Worm (Caenorhabditis elegans): ENCODE data around the gene mlh-1.
A peak's percentile ranks its signal among the peaks of the same experiment; 100 is the strongest.

The mlh-1 gene

DNA sequence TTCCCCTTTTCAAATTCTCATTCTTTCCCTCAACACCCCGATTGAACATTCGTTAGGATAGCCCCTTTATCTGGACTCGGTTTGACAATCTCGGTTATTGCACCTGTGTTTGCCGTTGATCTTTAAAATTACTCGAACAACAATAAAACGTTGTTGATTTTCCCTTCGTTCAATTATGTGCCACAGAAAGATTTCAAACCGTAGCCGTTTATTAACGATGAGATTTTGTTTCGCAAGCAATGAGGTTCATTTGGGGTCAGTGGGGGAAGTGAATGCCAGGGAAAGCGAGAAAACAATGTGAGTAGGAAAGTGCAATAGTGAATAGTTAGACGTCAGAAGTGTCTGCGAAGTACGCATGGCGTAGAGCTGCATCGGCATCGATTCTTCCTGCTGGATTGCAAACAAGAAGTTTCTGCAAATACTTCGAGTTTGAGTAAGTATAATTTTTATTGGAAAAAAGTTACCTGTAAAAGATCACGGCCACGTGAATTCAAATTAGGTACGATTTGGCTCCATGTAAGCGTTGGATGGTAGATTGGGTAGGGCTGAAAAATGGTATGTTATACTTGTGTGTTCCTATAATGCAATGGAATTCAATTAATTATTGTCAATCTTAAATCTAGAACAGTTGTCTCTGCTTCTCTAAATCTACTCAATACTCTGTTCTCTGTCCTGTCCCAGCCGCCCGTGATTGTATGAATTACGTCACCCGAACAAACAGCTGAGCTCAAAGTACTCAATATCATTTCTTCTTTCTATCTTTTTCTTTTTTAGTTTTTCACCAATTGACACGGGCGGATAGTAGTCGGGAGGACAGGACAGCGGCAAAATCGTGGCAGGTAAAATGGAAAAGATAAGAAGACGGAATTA lies 49.6 kb downstream of the mlh-1 start, which contains the start of gene kel-3:
Gene kel-3, plus strand, starts transcription at position 328 of the 870 bp plus-strand sequence.
- TF ChIP-seq ama-1 (optimal IDR thresholded peaks at IDR 0.05) (peak; percentile 62), aly-1 (tag; optimal IDR thresholded peaks at IDR 0.05) (no peak)

DNA sequence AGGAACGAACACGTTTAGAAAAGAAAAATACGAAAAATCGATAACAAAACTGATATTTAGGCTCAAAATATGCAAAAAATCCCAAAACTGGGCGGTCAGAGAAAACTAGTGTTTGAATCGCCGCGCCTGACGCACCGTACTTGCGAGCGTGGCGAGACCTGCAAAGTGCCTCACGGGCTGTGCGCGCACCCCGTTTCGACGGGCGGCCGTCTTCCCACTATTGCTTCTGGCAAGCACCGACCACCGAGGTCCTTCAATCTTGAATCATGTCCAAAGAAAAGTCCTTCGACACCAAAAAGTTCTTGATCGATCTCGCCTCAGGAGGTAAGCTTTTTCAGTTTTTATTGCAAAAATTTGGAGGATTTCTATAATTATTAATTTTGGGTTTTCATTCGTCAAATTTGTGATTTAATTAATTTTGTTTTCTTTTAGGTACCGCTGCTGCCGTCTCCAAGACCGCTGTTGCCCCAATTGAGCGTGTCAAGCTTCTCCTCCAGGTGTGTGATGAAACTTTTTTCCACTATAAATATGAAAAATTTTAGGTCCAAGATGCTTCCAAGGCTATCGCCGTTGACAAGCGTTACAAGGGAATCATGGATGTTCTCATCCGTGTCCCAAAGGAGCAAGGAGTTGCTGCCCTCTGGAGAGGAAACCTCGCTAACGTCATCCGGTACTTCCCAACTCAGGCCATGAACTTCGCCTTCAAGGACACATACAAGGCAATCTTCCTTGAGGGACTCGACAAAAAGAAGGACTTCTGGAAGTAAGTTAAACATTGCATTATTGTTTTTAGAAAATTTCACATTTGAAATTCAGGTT lies 51.2 kb downstream of the mlh-1 start, which contains the start of gene ant-1.1:
Gene ant-1.1, plus strand, starts transcription at position 199 of the 819 bp plus-strand sequence.
- TF ChIP-seq ceh-13 (GFP tag; optimal IDR thresholded peaks at IDR 0.05) (no peak), tbx-37 (GFP tag; conservative IDR thresholded peaks at IDR 0.05) (peak; percentile 59), B0310.2 (tag; optimal IDR thresholded peaks at IDR 0.05) (no peak), ets-7 (tag; optimal IDR thresholded peaks at IDR 0.05) (no peak), hnd-1 (tag; optimal IDR thresholded peaks at IDR 0.05) (no peak), aly-1 (tag; optimal IDR thresholded peaks at IDR 0.05) (no peak), scrt-1 (GFP tag; IDR thresholded peaks at IDR 0.05) (0 out of 2 replicates have a peak, but pooled peaks have one; percentile 20), hmbx-1 (tag; optimal IDR thresholded peaks at IDR 0.05) (no peak), ceh-36 (tag; optimal IDR thresholded peaks at IDR 0.05) (peak; percentile 20), flt-1 (GFP tag; IDR thresholded peaks at IDR 0.05) (no peak), ama-1 (optimal IDR thresholded peaks at IDR 0.05) (no peak), pes-1 (GFP tag; IDR thresholded peaks at IDR 0.05) (peak; percentile 52; the same call in 1 of the 2 replicates), tbx-11 (GFP tag; IDR thresholded peaks at IDR 0.05) (no peak), sea-1 (GFP tag; conservative IDR thresholded peaks at IDR 0.05) (0 out of 2 replicates have a peak, but pooled peaks have one; percentile 44), tra-4 (tag; optimal IDR thresholded peaks at IDR 0.05) (peak; percentile 24), F13C5.2 (tag; optimal IDR thresholded peaks at IDR 0.05) (peak; percentile 80), hmg-4 (GFP tag; optimal IDR thresholded peaks at IDR 0.05) (peak; percentile 62)

DNA sequence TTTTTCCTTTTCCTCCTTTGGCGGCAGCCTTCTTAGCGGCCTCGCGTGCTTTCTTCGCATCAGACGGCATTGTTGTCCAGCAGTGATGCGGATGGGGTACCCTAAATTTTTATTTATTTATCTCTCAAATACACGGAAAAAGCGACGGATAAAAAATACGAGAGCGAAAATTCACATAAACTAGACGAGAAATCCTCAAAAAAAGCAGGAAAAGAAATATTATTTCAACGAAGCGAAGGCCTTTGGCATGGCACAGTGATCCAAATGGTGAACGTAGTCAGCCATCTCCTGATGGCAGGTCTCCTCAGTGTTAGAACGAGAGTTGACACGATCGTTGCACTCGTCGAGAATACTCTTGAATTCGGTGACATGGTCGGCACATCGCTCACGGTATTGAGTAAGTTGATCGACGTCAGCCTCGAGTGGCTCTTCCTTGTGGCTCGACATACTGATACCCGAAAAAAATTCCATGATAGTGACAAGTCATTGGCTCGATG lies 52.2 kb downstream of the mlh-1 start, which contains the start of the genes abcf-2 and T27E9.2:
Gene abcf-2, minus strand, starts transcription at position 101 of the 497 bp plus-strand sequence.
Gene T27E9.2, minus strand, starts transcription at position 447 of the 497 bp plus-strand sequence.
- no peak for TF ChIP-seq hmg-4 (GFP tag; optimal IDR thresholded peaks at IDR 0.05)
- no peak for TF ChIP-seq sea-1 (GFP tag; conservative IDR thresholded peaks at IDR 0.05)
- no peak for TF ChIP-seq pes-1 (GFP tag; IDR thresholded peaks at IDR 0.05)
- TF ChIP-seq tbx-37 (GFP tag; conservative IDR thresholded peaks at IDR 0.05): no peak
- TF ChIP-seq flt-1 (GFP tag; IDR thresholded peaks at IDR 0.05): no peak
- TF ChIP-seq scrt-1 (GFP tag; IDR thresholded peaks at IDR 0.05): no peak
- no peak for TF ChIP-seq ceh-13 (GFP tag; optimal IDR thresholded peaks at IDR 0.05)
- no peak for TF ChIP-seq B0310.2 (tag; optimal IDR thresholded peaks at IDR 0.05)
- TF ChIP-seq hmbx-1 (tag; optimal IDR thresholded peaks at IDR 0.05): no peak
- no peak for TF ChIP-seq ama-1 (optimal IDR thresholded peaks at IDR 0.05)
- no peak for TF ChIP-seq ets-7 (tag; optimal IDR thresholded peaks at IDR 0.05)
- TF ChIP-seq tbx-11 (GFP tag; IDR thresholded peaks at IDR 0.05): no peak
- TF ChIP-seq F13C5.2 (tag; optimal IDR thresholded peaks at IDR 0.05): no peak
- no peak for TF ChIP-seq ceh-36 (tag; optimal IDR thresholded peaks at IDR 0.05)
- TF ChIP-seq hnd-1 (tag; optimal IDR thresholded peaks at IDR 0.05): no peak
- no peak for TF ChIP-seq aly-1 (tag; optimal IDR thresholded peaks at IDR 0.05)

DNA sequence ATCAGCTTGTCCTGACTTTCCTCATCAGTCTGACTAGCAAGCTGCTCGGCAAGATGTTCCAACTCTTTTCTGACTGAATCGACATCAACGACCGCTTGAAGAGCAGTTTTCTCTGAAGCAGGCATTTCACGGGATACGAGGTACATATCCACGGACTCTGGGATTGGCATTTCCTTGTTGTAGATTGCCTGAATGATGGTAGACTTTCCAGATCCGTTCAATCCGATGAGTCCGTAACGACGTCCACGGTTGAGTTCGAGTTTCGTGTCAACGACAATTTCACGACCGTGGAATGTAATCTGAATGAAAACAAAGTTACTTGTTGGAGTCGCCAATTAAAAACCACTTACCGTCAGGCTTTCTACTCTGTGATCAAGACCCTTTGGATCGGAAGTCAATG lies 52.8 kb downstream of the mlh-1 start:
- no peak for TF ChIP-seq sea-1 (GFP tag; conservative IDR thresholded peaks at IDR 0.05)
- TF ChIP-seq hnd-1 (tag; optimal IDR thresholded peaks at IDR 0.05): no peak
- TF ChIP-seq aly-1 (tag; optimal IDR thresholded peaks at IDR 0.05): no peak
- TF ChIP-seq hmbx-1 (tag; optimal IDR thresholded peaks at IDR 0.05): no peak
- TF ChIP-seq F13C5.2 (tag; optimal IDR thresholded peaks at IDR 0.05): no peak
- no peak for TF ChIP-seq hmg-4 (GFP tag; optimal IDR thresholded peaks at IDR 0.05)
- no peak for TF ChIP-seq ceh-13 (GFP tag; optimal IDR thresholded peaks at IDR 0.05)
- no peak for TF ChIP-seq B0310.2 (tag; optimal IDR thresholded peaks at IDR 0.05)
- TF ChIP-seq tbx-11 (GFP tag; IDR thresholded peaks at IDR 0.05): no peak
- TF ChIP-seq pes-1 (GFP tag; IDR thresholded peaks at IDR 0.05): no peak
- no peak for TF ChIP-seq flt-1 (GFP tag; IDR thresholded peaks at IDR 0.05)
- no peak for TF ChIP-seq scrt-1 (GFP tag; IDR thresholded peaks at IDR 0.05)

Measured in whole organism, early embryonic.